Worm (Caenorhabditis elegans): ENCODE results near the gene dct-15.

DNA sequence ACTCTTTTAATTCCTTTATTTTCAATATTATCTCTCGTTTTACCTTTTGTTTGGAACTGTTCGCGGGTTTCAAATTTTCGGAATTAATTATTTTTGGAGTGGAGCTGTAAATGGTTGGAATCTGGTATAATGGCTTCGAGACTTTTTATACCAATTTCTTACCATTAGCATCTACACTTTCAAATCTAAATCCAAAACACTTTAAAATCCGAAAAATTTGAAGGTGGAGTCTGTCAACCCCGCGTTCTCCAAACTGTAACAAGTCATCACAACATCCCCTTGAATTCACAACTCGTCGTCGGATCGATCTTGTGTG lies 53.1 kb downstream of the dct-15 start, which contains the start of gene nhr-97:
- TF ChIP-seq ham-2 (GFP tag; optimal IDR thresholded peaks at IDR 0.05) (no peak), ztf-11 (tag; optimal IDR thresholded peaks at IDR 0.05) (no peak), snpc-4 (tag; optimal IDR thresholded peaks at IDR 0.05) (no peak), nhr-28 (tag; optimal IDR thresholded peaks at IDR 0.05) (no peak)
